Fruit fly (Drosophila melanogaster) whole organism, adult: ENCODE data around the gene CG34056.

Source experiments
- CG11617 ChIP-seq: fragments of 200-800 bp; sonication (Bioruptor generic); optimal IDR thresholded peaks from 2 replicates; lab custom pipeline; 2017; ENCODE audit warnings: mild to moderate bottlenecking, missing biosample characterization, missing genetic modification reagents, missing genetic modification characterization
- CG5204 ChIP-seq: fragments of 200-800 bp; sonication (Bioruptor generic); optimal IDR thresholded peaks from 2 replicates; lab custom pipeline; 2016; ENCODE audit warnings: missing biosample characterization, missing genetic modification characterization
- CG7101 ChIP-seq: fragments of 200-800 bp; sonication (Bioruptor generic); optimal IDR thresholded peaks from 2 replicates; lab custom pipeline; 2018; ENCODE audit warnings: missing biosample characterization, mild to moderate bottlenecking, missing genetic modification characterization, moderate library complexity
- Clk ChIP-seq: fragments of 200-800 bp; sonication (Bioruptor generic); optimal IDR thresholded peaks from 2 replicates; lab custom pipeline; 2017; ENCODE audit warnings: missing biosample characterization, missing genetic modification characterization
- Hr96 ChIP-seq: fragments of 200-800 bp; sonication (Bioruptor generic); optimal IDR thresholded peaks from 2 replicates; lab custom pipeline; 2016; ENCODE audit warnings: missing biosample characterization, missing genetic modification characterization
- bab1 ChIP-seq: fragments of 200-800 bp; sonication (Bioruptor generic); optimal IDR thresholded peaks from 3 replicates; lab custom pipeline; 2019; ENCODE audit warnings: missing biosample characterization, mild to moderate bottlenecking, missing genetic modification characterization, moderate library complexity

- TF ChIP-seq Hr96 (GFP tag; lab: Kevin White, UChicago) = no peak
- peak; percentile 25 for TF ChIP-seq bab1
- TF ChIP-seq CG11617 (GFP tag; lab: Kevin White, UChicago) = no peak
- TF ChIP-seq CG5204 (GFP tag; lab: Kevin White, UChicago) = no peak
- no peak for TF ChIP-seq CG7101
- TF ChIP-seq Clk (GFP tag; lab: Kevin White, UChicago) = no peak
Measured at dm6 chr3L:875416-876011, 20.2 kb upstream of the CG34056 start.
